Worm (Caenorhabditis elegans) whole organism, mixed stage, embryonic: ENCODE data around the gene C28H8.3.
A peak's percentile ranks its signal among the peaks of the same experiment; 100 is the strongest.

Source experiments
- blmp-1 ChIP-seq: fragments of 150-350 bp; optimal IDR thresholded peaks from 2 replicates; lab custom pipeline; 2014; ENCODE audit warnings: missing biosample characterization, missing genetic modification characterization
- ces-1 ChIP-seq: fragments of 150-350 bp; optimal IDR thresholded peaks from 2 replicates; lab custom pipeline; 2014; ENCODE audit warnings: missing biosample characterization, missing genetic modification reagents, missing genetic modification characterization
- elt-1 ChIP-seq: sonication (generic microtip); optimal IDR thresholded peaks from 2 replicates; lab custom pipeline; 2017; ENCODE audit warnings: missing genetic modification characterization, mild to moderate bottlenecking, missing compliant biosample characterization, antibody characterized with exemption, moderate library complexity, borderline replicate concordance; ENCODE audit not compliant: insufficient read depth
- elt-3 ChIP-seq: fragments of 150-350 bp; optimal IDR thresholded peaks from 2 replicates; lab custom pipeline; 2014; ENCODE audit warnings: missing biosample characterization, missing genetic modification characterization
- nhr-12 ChIP-seq: fragments of 150-350 bp; optimal IDR thresholded peaks from 2 replicates; lab custom pipeline; 2014; ENCODE audit warnings: missing biosample characterization, missing genetic modification characterization
- nhr-237 ChIP-seq: fragments of 150-350 bp; optimal IDR thresholded peaks from 2 replicates; lab custom pipeline; 2014; ENCODE audit warnings: missing biosample characterization, missing genetic modification characterization
- nhr-76 ChIP-seq: sonication (generic microtip); optimal IDR thresholded peaks from 2 replicates; lab custom pipeline; 2017; ENCODE audit warnings: missing biosample characterization, missing genetic modification characterization
- pha-4 ChIP-seq: fragments of 150-350 bp; optimal IDR thresholded peaks from 2 replicates; lab custom pipeline; 2018; ENCODE audit warnings: missing biosample characterization, missing genetic modification reagents, missing genetic modification characterization
- zip-8 ChIP-seq: fragments of 150-350 bp; optimal IDR thresholded peaks from 2 replicates; lab custom pipeline; 2014; ENCODE audit warnings: missing biosample characterization, missing genetic modification characterization
- ztf-11 ChIP-seq: fragments of 150-350 bp; optimal IDR thresholded peaks from 2 replicates; lab custom pipeline; 2014; ENCODE audit warnings: missing biosample characterization, missing genetic modification characterization

DNA sequence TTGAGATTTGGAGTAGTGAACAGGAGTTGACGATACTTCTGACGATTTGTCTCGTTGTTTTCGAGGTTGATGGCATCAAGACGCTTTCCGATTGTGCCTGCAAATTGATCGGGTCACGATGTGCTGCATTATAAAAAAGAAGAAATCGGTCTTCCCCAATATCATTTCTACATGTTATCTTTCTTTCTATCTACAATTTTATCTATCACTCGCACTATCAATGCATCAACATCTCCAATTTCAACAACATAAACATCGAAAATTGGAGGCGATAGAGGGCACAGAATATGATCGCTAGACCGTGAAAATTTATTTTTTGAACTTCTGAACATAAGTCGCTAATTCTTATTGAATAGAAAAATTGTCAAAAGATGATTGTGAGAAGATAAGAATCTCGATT, 32.8 kb upstream of the C28H8.3 start:
- TF ChIP-seq nhr-12 (no peak), elt-3 (no peak), nhr-237 (tag; lab: Kevin White, UChicago) (no peak), elt-1 (tag; lab: Kevin White, UChicago) (peak; percentile 35), ztf-11 (tag; lab: Kevin White, UChicago) (no peak), zip-8 (tag; lab: Kevin White, UChicago) (no peak), pha-4 (tag; lab: Kevin White, UChicago) (no peak), ces-1 (GFP tag; lab: Kevin White, UChicago) (no peak), blmp-1 (no peak), nhr-76 (tag; lab: Kevin White, UChicago) (no peak)
